Fruit fly (Drosophila melanogaster): ENCODE measurements around the gene CG7781.

DNA sequence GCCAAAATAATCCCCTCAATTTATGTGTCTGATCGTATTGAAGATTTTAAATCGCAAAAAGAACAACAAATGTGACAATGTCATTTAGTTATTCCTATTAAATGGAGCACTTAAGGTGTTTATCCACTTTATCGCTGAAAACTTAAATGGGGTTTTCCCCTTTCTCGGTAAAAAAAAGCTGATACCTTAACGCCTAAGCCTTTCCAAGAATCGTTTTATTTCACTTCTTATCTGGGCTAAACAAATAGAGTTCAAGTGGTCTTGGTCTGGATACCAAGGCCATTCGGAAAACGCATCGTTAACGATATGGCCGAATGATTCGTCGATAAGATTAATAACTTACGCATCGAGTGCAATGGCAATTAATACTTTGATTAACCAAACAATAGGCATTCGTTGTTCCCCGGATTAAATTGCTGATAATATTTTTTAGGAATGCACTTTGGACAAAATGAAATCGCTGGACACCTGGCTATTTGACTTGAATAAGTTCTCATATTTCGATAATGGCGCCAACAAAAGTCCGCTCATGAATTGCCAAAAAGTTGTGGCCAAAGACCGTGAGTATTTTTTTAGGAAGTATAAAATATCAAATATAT, 14.6 kb upstream of the CG7781 start:
- TF ChIP-seq CG3032 (tag; optimal IDR thresholded peaks at IDR 0.05) (no peak), salr (GFP tag; optimal IDR thresholded peaks at IDR 0.05) (no peak)

Measured in whole organism, prepupa.